Fruit fly (Drosophila melanogaster): ENCODE data around the gene CG31642.

The CG31642 gene

dm6 chr2L:6090786-6091716 is 27.3 kb upstream of the CG31642 start, which contains the start of gene CG45075 (continued):
- no peak for TF ChIP-seq CG8290 (GFP tag; optimal IDR thresholded peaks at IDR 0.05)
- TF ChIP-seq CG8290 (tag; optimal IDR thresholded peaks at IDR 0.05) = peak in 1 of 2 experiments; percentile 27
- TF ChIP-seq CG10979 (tag; optimal IDR thresholded peaks at IDR 0.05) = peak; percentile 26
- peak; percentile 38 for TF ChIP-seq nerfin-1 (tag; optimal IDR thresholded peaks at IDR 0.05)
- peak; percentile 76 for TF ChIP-seq cg (GFP tag; optimal IDR thresholded peaks at IDR 0.05)
- TF ChIP-seq CG1647 (GFP tag; optimal IDR thresholded peaks at IDR 0.05) = no peak
- no peak for TF ChIP-seq gce (GFP tag; IDR thresholded peaks at IDR 0.05)
- peak; percentile 11 for TF ChIP-seq Med (GFP tag)
- TF ChIP-seq vvl (GFP tag; IDR thresholded peaks at IDR 0.05) = peak; percentile 64; the same call in 1 of the 2 replicates
- 0 out of 3 replicates have a peak, but pooled peaks have one; percentile 11 for TF ChIP-seq CG2199 (GFP tag; IDR thresholded peaks at IDR 0.05)
- peak in 1 of 2 experiments; percentile 23 for TF ChIP-seq bsh (GFP tag; optimal IDR thresholded peaks at IDR 0.05)
- no peak for TF ChIP-seq pnt (GFP tag; optimal IDR thresholded peaks at IDR 0.05)
- TF ChIP-seq dati (GFP tag; IDR thresholded peaks at IDR 0.05) = no peak
- no peak for TF ChIP-seq CG18262 (tag; optimal IDR thresholded peaks at IDR 0.05)
- peak; percentile 79 for TF ChIP-seq CG13894 (tag; optimal IDR thresholded peaks at IDR 0.05)
- no peak for TF ChIP-seq CTCF (GFP tag; optimal IDR thresholded peaks at IDR 0.05)
- TF ChIP-seq sens-2 (GFP tag; IDR thresholded peaks at IDR 0.05) = peak; percentile 49; the same call in 1 of the 2 replicates
- no peak for TF ChIP-seq stc (GFP tag; IDR thresholded peaks at IDR 0.05)
- no peak for TF ChIP-seq Spps (tag; optimal IDR thresholded peaks at IDR 0.05)
- TF ChIP-seq pros (GFP tag; optimal IDR thresholded peaks at IDR 0.05) = peak; percentile 41
- TF ChIP-seq Pdp1 (GFP tag; optimal IDR thresholded peaks at IDR 0.05) = peak in 1 of 2 experiments; percentile 37
- peak; percentile 0 for TF ChIP-seq CG14710 (tag; optimal IDR thresholded peaks at IDR 0.05)
- TF ChIP-seq prd (optimal IDR thresholded peaks at IDR 0.05) = no peak
- TF ChIP-seq prd (GFP tag; IDR thresholded peaks at IDR 0.05) = no peak
- peak; percentile 31; the same call in 1 of the 2 replicates for TF ChIP-seq onecut (GFP tag; IDR thresholded peaks at IDR 0.05)
- no peak for TF ChIP-seq CG2712 (tag; optimal IDR thresholded peaks at IDR 0.05)
- TF ChIP-seq CG4617 (GFP tag; optimal IDR thresholded peaks at IDR 0.05; ENCODE audit: borderline replicate concordance) = no peak
- TF ChIP-seq CG5953 (GFP tag; IDR thresholded peaks at IDR 0.05) = 0 out of 2 replicates have a peak, but pooled peaks have one; percentile 24
- no peak for TF ChIP-seq CG14860 (GFP tag; IDR thresholded peaks at IDR 0.05; ENCODE audit: partially characterized antibody)
- no peak for TF ChIP-seq CG18599 (GFP tag; optimal IDR thresholded peaks at IDR 0.05)
- no peak for TF ChIP-seq Six4 (GFP tag; optimal IDR thresholded peaks at IDR 0.05)
- TF ChIP-seq Jarid2 (GFP tag; optimal IDR thresholded peaks at IDR 0.05) = peak; percentile 79
- peak; percentile 10 for TF ChIP-seq CG10267 (tag; optimal IDR thresholded peaks at IDR 0.05)
- peak; percentile 74 for TF ChIP-seq HLHmδ (GFP tag; optimal IDR thresholded peaks at IDR 0.05)
- no peak for TF ChIP-seq CG10274 (GFP tag; optimal IDR thresholded peaks at IDR 0.05)
- TF ChIP-seq kni (GFP tag; optimal IDR thresholded peaks at IDR 0.05) = peak; percentile 36
- TF ChIP-seq Camta (GFP tag; optimal IDR thresholded peaks at IDR 0.05) = no peak
- peak; percentile 20 for TF ChIP-seq Blimp-1 (GFP tag; optimal IDR thresholded peaks at IDR 0.05)
- no peak for TF ChIP-seq CG1233 (GFP tag; optimal IDR thresholded peaks at IDR 0.05)
- TF ChIP-seq BtbVII (GFP tag; optimal IDR thresholded peaks at IDR 0.05) = no peak
- no peak for TF ChIP-seq Vsx1 (GFP tag; optimal IDR thresholded peaks at IDR 0.05)
- 0 out of 2 replicates have a peak, but pooled peaks have one; percentile 25 for TF ChIP-seq seq (GFP tag; IDR thresholded peaks at IDR 0.05)
- TF ChIP-seq CG12391 (tag; optimal IDR thresholded peaks at IDR 0.05) = no peak
- peak; percentile 19 for TF ChIP-seq scrt (GFP tag; optimal IDR thresholded peaks at IDR 0.05)
- peak; percentile 27; the same call in 1 of the 2 replicates for TF ChIP-seq Scr (GFP tag; IDR thresholded peaks at IDR 0.05; ENCODE audit: partially characterized antibody)
- no peak for TF ChIP-seq CG1602 (GFP tag; optimal IDR thresholded peaks at IDR 0.05)
- TF ChIP-seq ci (GFP tag; IDR thresholded peaks at IDR 0.05) = peak; percentile 70; the same call in 2 of the 3 replicates
- peak; percentile 36 for TF ChIP-seq gsb-n (tag; optimal IDR thresholded peaks at IDR 0.05)

Data from whole organism, embryonic.